Fruit fly (Drosophila melanogaster) whole organism, wandering third instar larva: ENCODE data around the gene CG13390.

Source experiments
- Abd-B ChIP-seq: fragments of >200 bp; optimal IDR thresholded peaks from 2 replicates; lab custom pipeline; 2017; ENCODE audit warnings: missing biosample characterization, missing genetic modification characterization
- CG32264 ChIP-seq: fragments of 200-800 bp; sonication (Bioruptor generic); optimal IDR thresholded peaks from 2 replicates; lab custom pipeline; 2016; ENCODE audit warnings: missing biosample characterization, missing genetic modification characterization
- CG9705 ChIP-seq: fragments of 200-800 bp; sonication (Bioruptor generic); optimal IDR thresholded peaks from 2 replicates; lab custom pipeline; 2018; ENCODE audit warnings: missing biosample characterization, mild to moderate bottlenecking, missing genetic modification characterization
- CrebA ChIP-seq: fragments of 200-800 bp; sonication (Bioruptor generic); optimal IDR thresholded peaks from 2 replicates; lab custom pipeline; 2016; ENCODE audit warnings: missing biosample characterization, mild to moderate bottlenecking, missing genetic modification characterization, borderline replicate concordance
- Dfd ChIP-seq: fragments of >200 bp; optimal IDR thresholded peaks from 2 replicates; lab custom pipeline; 2017; ENCODE audit warnings: missing biosample characterization, missing genetic modification characterization
- Dif ChIP-seq: fragments of 200-275, 200-300 bp; sonication (Bioruptor generic); optimal IDR thresholded peaks from 2 replicates; lab custom pipeline; 2018; ENCODE audit warnings: missing biosample characterization, missing genetic modification characterization; ENCODE audit not compliant: partially characterized antibody
- GATAd ChIP-seq: sonication (Bioruptor generic); optimal IDR thresholded peaks from 2 replicates; lab custom pipeline; 2016; ENCODE audit warnings: missing biosample characterization, missing genetic modification characterization
- HLH106 ChIP-seq: fragments of 200-800 bp; optimal IDR thresholded peaks from 3 replicates; lab custom pipeline; 2019; ENCODE audit warnings: missing biosample characterization, mild to moderate bottlenecking, missing genetic modification characterization, moderate library complexity
- Hnf4 ChIP-seq: fragments of 200-800 bp; sonication (Bioruptor generic); optimal IDR thresholded peaks from 2 replicates; lab custom pipeline; 2016; ENCODE audit warnings: missing biosample characterization, mild to moderate bottlenecking, missing genetic modification characterization
- Hr78 ChIP-seq: fragments of >200 bp; optimal IDR thresholded peaks from 2 replicates; lab custom pipeline; 2017; ENCODE audit warnings: missing biosample characterization, missing genetic modification characterization
- Hr83 ChIP-seq: fragments of 200-300 bp; sonication (Bioruptor generic); optimal IDR thresholded peaks from 2 replicates; lab custom pipeline; 2016; ENCODE audit warnings: missing biosample characterization, mild to moderate bottlenecking, missing genetic modification characterization, moderate library complexity; ENCODE audit not compliant: poor library complexity, severe bottlenecking
- Jra ChIP-seq: sonication (Bioruptor generic); optimal IDR thresholded peaks from 2 replicates; lab custom pipeline; 2016; ENCODE audit warnings: missing biosample characterization, missing genetic modification characterization
- Mio ChIP-seq: sonication (Bioruptor generic); optimal IDR thresholded peaks from 2 replicates; lab custom pipeline; 2016; ENCODE audit warnings: missing biosample characterization, missing genetic modification characterization
- Myc ChIP-seq: fragments of >200 bp; optimal IDR thresholded peaks from 2 replicates; lab custom pipeline; 2017
- N ChIP-seq: fragments of >200 bp; optimal IDR thresholded peaks from 2 replicates; lab custom pipeline; 2018; ENCODE audit warnings: missing biosample characterization, missing external identifiers, missing genetic modification characterization
- Rel ChIP-seq, 2 experiments: fragments of 200-800 bp; sonication (Bioruptor generic) in 1 of 2; optimal IDR thresholded peaks; 2 replicates in 1 of 2; 3 replicates in 1 of 2; lab custom pipeline; 2016 to 2019; ENCODE audit warnings: mild to moderate bottlenecking in 2 of 2, missing biosample characterization in 2 of 2, missing genetic modification characterization in 2 of 2, moderate library complexity in 1 of 2
- Sp1 ChIP-seq: fragments of 200-800 bp; sonication (Bioruptor generic); optimal IDR thresholded peaks from 3 replicates; lab custom pipeline; 2019; ENCODE audit warnings: missing biosample characterization, mild to moderate bottlenecking, missing genetic modification characterization, moderate library complexity
- br ChIP-seq: fragments of 200-800 bp; sonication (Bioruptor generic); optimal IDR thresholded peaks from 2 replicates; lab custom pipeline; 2016; ENCODE audit warnings: missing biosample characterization, missing genetic modification characterization
- brk ChIP-seq: fragments of 200-800 bp; sonication (Bioruptor generic); optimal IDR thresholded peaks from 2 replicates; lab custom pipeline; 2016; ENCODE audit warnings: missing biosample characterization, mild to moderate bottlenecking, missing genetic modification characterization
- dmrt93B ChIP-seq: fragments of 200-800 bp; sonication (Bioruptor generic); optimal IDR thresholded peaks from 2 replicates; lab custom pipeline; 2018; ENCODE audit warnings: missing biosample characterization, mild to moderate bottlenecking, missing genetic modification characterization
- dsf ChIP-seq: sonication (Bioruptor generic); optimal IDR thresholded peaks from 2 replicates; lab custom pipeline; 2016; ENCODE audit warnings: missing biosample characterization, missing genetic modification characterization, borderline replicate concordance
- ey ChIP-seq: fragments of 200-800 bp; sonication (Bioruptor generic); optimal IDR thresholded peaks from 2 replicates; lab custom pipeline; 2016; ENCODE audit warnings: missing biosample characterization, missing genetic modification characterization
- foxo ChIP-seq, 2 experiments: fragments of 200-800 bp; sonication (Bioruptor generic); optimal IDR thresholded peaks; 2 replicates in 1 of 2; 3 replicates in 1 of 2; lab custom pipeline; 2016 to 2017; ENCODE audit warnings: missing biosample characterization in 2 of 2, missing genetic modification characterization in 2 of 2
- fru ChIP-seq: fragments of 200-800 bp; sonication (Bioruptor generic); optimal IDR thresholded peaks from 3 replicates; lab custom pipeline; 2016; ENCODE audit warnings: missing biosample characterization, mild to moderate bottlenecking, missing genetic modification characterization
- h ChIP-seq: fragments of 200-800 bp; sonication (Bioruptor generic); optimal IDR thresholded peaks from 3 replicates; lab custom pipeline; 2016; ENCODE audit warnings: missing biosample characterization, mild to moderate bottlenecking, missing genetic modification characterization
- jim ChIP-seq: fragments of 175-275, 200-325 bp; sonication (Bioruptor generic); optimal IDR thresholded peaks from 2 replicates; lab custom pipeline; 2016; ENCODE audit warnings: missing biosample characterization, mild to moderate bottlenecking, missing genetic modification characterization
- lola ChIP-seq: fragments of >200 bp; optimal IDR thresholded peaks from 2 replicates; lab custom pipeline; 2017; ENCODE audit warnings: missing biosample characterization, missing genetic modification characterization
- pan ChIP-seq: fragments of >200 bp; optimal IDR thresholded peaks from 2 replicates; lab custom pipeline; 2017
- psq ChIP-seq: fragments of 200-800 bp; sonication (Bioruptor generic); optimal IDR thresholded peaks from 3 replicates; lab custom pipeline; 2017; ENCODE audit warnings: missing biosample characterization, mild to moderate bottlenecking, missing genetic modification characterization, moderate library complexity
- rgr ChIP-seq: fragments of 200-800 bp; sonication (Bioruptor generic); optimal IDR thresholded peaks from 3 replicates; lab custom pipeline; 2016; ENCODE audit warnings: missing biosample characterization, mild to moderate bottlenecking, missing genetic modification characterization
- sage ChIP-seq: fragments of 200-800 bp; sonication (Bioruptor generic); optimal IDR thresholded peaks from 2 replicates; lab custom pipeline; 2016; ENCODE audit warnings: missing biosample characterization, mild to moderate bottlenecking, missing genetic modification characterization
- sv ChIP-seq: fragments of 200-800 bp; sonication (Bioruptor generic); optimal IDR thresholded peaks from 3 replicates; lab custom pipeline; 2016; ENCODE audit warnings: missing biosample characterization, missing genetic modification characterization
- tai ChIP-seq: sonication (Bioruptor generic); optimal IDR thresholded peaks from 2 replicates; lab custom pipeline; 2016; ENCODE audit warnings: missing biosample characterization, missing genetic modification characterization
- usp ChIP-seq: fragments of >200 bp; optimal IDR thresholded peaks from 2 replicates; lab custom pipeline; 2017; ENCODE audit warnings: missing biosample characterization, missing genetic modification characterization
- woc ChIP-seq: sonication (Bioruptor generic); optimal IDR thresholded peaks from 2 replicates; lab custom pipeline; 2016; ENCODE audit warnings: missing biosample characterization, mild to moderate bottlenecking, missing genetic modification characterization

The CG13390 gene

DNA sequence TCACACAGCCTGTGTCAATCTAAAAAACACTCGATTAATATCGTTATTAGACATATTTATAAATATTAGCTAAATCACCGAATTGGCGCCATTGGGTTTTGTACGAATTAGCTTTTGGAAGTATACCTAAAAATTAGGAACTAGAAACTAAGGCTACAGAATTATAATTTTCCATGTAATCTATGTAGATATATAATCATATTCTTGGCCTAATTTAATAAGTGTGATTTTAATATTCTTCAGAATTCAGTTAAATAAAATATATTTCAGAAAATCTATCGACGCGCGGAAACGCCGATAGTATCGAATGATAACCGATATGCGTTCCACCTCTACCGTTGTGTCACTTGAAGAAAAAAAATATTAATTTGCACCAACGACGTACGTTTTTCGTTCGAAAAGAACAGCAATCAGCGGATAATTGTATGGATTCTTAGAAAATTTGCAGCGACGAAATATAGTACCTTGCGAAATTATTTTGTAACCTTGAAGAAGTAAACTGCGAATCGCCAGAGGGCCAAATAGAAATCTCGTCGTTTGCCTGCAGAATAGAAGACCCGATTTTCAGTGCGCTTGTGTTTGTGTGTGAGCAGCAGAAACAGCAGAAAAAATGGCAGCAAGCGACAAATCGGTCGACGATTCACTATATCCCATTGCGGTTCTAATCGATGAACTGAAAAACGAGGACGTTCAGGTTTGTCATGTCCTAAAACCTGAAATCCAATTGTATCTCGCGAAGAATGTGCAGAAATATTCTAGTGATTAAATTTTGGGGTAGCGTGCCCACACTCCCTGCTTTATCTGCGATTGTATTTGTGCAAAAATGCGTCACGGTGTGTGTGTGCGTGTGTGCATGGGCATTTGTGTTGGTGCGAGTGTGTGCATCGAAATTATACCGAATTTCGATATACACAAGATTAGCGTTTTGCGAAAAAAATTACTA is 10.6 kb downstream of the CG13390 start, which contains the start of gene Pp2A-29B:
Pp2A-29B (plus strand) TSS at position 338 of the 943 bp plus-strand sequence.
- TF ChIP-seq pan (lab: Kevin White, UChicago): no peak
- TF ChIP-seq brk (GFP tag; lab: Kevin White, UChicago): peak; percentile 81
- peak; percentile 59 for TF ChIP-seq woc (GFP tag; lab: Kevin White, UChicago)
- TF ChIP-seq fru (GFP tag; lab: Kevin White, UChicago): peak; percentile 23
- no peak for TF ChIP-seq Mio (GFP tag; lab: Kevin White, UChicago)
- TF ChIP-seq dsf (GFP tag; lab: Kevin White, UChicago): peak; percentile 54
- TF ChIP-seq rgr (GFP tag; lab: Kevin White, UChicago): peak; percentile 38
- peak; percentile 63 for TF ChIP-seq Jra (GFP tag; lab: Kevin White, UChicago)
- TF ChIP-seq sage (GFP tag; lab: Kevin White, UChicago): peak; percentile 23
- peak; percentile 49 for TF ChIP-seq HLH106 (tag; lab: Kevin White, UChicago)
- peak; percentile 4 for TF ChIP-seq ey
- TF ChIP-seq h (GFP tag; lab: Kevin White, UChicago): peak; percentile 55
- TF ChIP-seq CG9705 (GFP tag; lab: Kevin White, UChicago): peak; percentile 19
- peak in 1 of 2 experiments; percentile 23 for TF ChIP-seq foxo (GFP tag; optimal IDR thresholded peaks at IDR 0.05; lab: Kevin White, UChicago)
- TF ChIP-seq Hnf4: peak; percentile 53
- TF ChIP-seq Sp1 (GFP tag; lab: Kevin White, UChicago): peak; percentile 33
- TF ChIP-seq N: peak; percentile 88
- TF ChIP-seq dmrt93B (GFP tag; lab: Kevin White, UChicago): no peak
- no peak for TF ChIP-seq br (GFP tag; lab: Kevin White, UChicago)
- TF ChIP-seq lola (GFP tag; lab: Kevin White, UChicago): no peak
- TF ChIP-seq CG32264 (GFP tag; lab: Kevin White, UChicago): no peak
- TF ChIP-seq Rel (GFP tag; optimal IDR thresholded peaks at IDR 0.05; lab: Kevin White, UChicago): no peak
- peak; percentile 31 for TF ChIP-seq Rel (tag; optimal IDR thresholded peaks at IDR 0.05; lab: Kevin White, UChicago)
- no peak for TF ChIP-seq psq (GFP tag; lab: Kevin White, UChicago)
- TF ChIP-seq Abd-B (GFP tag; lab: Kevin White, UChicago): no peak

- TF ChIP-seq CG32264 (GFP tag; lab: Kevin White, UChicago) (no peak), HLH106 (tag; lab: Kevin White, UChicago) (no peak), fru (GFP tag; lab: Kevin White, UChicago) (peak; percentile 20), Dfd (GFP tag; lab: Kevin White, UChicago) (no peak), Rel (GFP tag; optimal IDR thresholded peaks at IDR 0.05; lab: Kevin White, UChicago) (no peak), Rel (tag; optimal IDR thresholded peaks at IDR 0.05; lab: Kevin White, UChicago) (peak; percentile 3), brk (GFP tag; lab: Kevin White, UChicago) (peak; percentile 38), Hnf4 (peak; percentile 32), ey (no peak), sv (GFP tag; lab: Kevin White, UChicago) (no peak), woc (GFP tag; lab: Kevin White, UChicago) (peak; percentile 7), sage (GFP tag; lab: Kevin White, UChicago) (no peak), Hr78 (GFP tag; lab: Kevin White, UChicago) (no peak), CG9705 (GFP tag; lab: Kevin White, UChicago) (peak; percentile 9), Hr83 (GFP tag; lab: Kevin White, UChicago) (no peak), CrebA (GFP tag; lab: Kevin White, UChicago) (no peak), rgr (GFP tag; lab: Kevin White, UChicago) (peak; percentile 36), GATAd (no peak), usp (GFP tag; lab: Kevin White, UChicago) (no peak), Myc (lab: Kevin White, UChicago) (peak; percentile 62), pan (lab: Kevin White, UChicago) (no peak), tai (GFP tag; lab: Kevin White, UChicago) (peak; percentile 48), h (GFP tag; lab: Kevin White, UChicago) (peak; percentile 58), Sp1 (GFP tag; lab: Kevin White, UChicago) (peak; percentile 58), lola (GFP tag; lab: Kevin White, UChicago) (no peak), Dif (GFP tag; lab: Kevin White, UChicago) (no peak), dmrt93B (GFP tag; lab: Kevin White, UChicago) (no peak), jim (GFP tag; lab: Kevin White, UChicago) (no peak)
Measured at dm6 chr2L:8364006-8364956, 12.3 kb downstream of the CG13390 start, which contains the start of the genes RpS13 and CSN8. TSS of gene RpS13 (minus strand) at chr2L:8364662. TSS of gene CSN8 (plus strand) at chr2L:8364855.
